Fruit fly (Drosophila melanogaster): ENCODE measurements around the gene CG32576.

CG32576 gene

DNA sequence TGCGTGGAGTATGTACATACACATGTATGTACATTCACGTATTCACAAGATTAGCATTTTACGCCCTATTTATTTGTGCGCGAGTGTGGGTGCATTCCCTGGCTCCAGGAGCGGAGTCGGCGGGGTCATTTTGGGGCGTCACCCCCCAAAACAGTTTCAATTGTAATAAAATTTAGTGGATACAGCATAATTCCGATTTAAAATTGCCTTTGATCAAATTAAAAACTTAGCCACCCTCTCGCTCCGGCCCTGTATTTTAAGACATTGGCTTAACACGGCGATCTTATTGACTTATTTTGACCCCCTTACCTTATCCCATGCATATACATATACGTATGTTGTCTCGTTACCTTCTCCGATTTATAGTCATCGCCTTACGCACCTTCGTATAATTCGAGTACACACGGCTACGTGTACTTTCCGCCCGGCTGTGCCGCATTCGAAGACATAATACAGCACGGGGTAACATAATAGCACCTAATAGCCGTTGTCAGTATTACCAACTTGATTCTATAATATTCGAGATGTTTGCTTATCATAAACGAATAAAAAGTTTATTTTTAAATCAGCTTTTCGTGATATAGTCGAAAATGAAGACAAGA, 8.9 kb downstream of the CG32576 start (continued):
- TF ChIP-seq CG10654 (GFP tag; optimal IDR thresholded peaks at IDR 0.05) (peak; percentile 73), Adf1 (GFP tag; IDR thresholded peaks at IDR 0.05) (peak; percentile 31; the same call in 1 of the 2 replicates), cg (GFP tag; optimal IDR thresholded peaks at IDR 0.05) (no peak), CG14050 (GFP tag; IDR thresholded peaks at IDR 0.05) (peak; percentile 87), z (GFP tag; IDR thresholded peaks at IDR 0.05) (no peak), fd3F (GFP tag; optimal IDR thresholded peaks at IDR 0.05) (peak; percentile 52), tgo (GFP tag; IDR thresholded peaks at IDR 0.05) (peak; percentile 84), sens (GFP tag) (peak; percentile 99), Fer2 (tag; optimal IDR thresholded peaks at IDR 0.05) (peak; percentile 29), CTCF (GFP tag; optimal IDR thresholded peaks at IDR 0.05) (peak; percentile 48), grn (GFP tag; optimal IDR thresholded peaks at IDR 0.05) (no peak), CG5245 (GFP tag; optimal IDR thresholded peaks at IDR 0.05) (peak; percentile 76), CG1602 (GFP tag; optimal IDR thresholded peaks at IDR 0.05) (peak; percentile 69), sens-2 (GFP tag; IDR thresholded peaks at IDR 0.05) (peak; percentile 63; the same call in 1 of the 2 replicates), CG9609 (GFP tag; optimal IDR thresholded peaks at IDR 0.05) (peak; percentile 81), twi (tag; optimal IDR thresholded peaks at IDR 0.05) (peak; percentile 19), slbo (GFP tag; IDR thresholded peaks at IDR 0.05) (peak; percentile 94), aop (GFP tag; IDR thresholded peaks at IDR 0.05) (no peak), Pdp1 (GFP tag; optimal IDR thresholded peaks at IDR 0.05) (peak; percentile 74 to 94), CG17568 (GFP tag; optimal IDR thresholded peaks at IDR 0.05) (no peak), cwo (GFP tag; optimal IDR thresholded peaks at IDR 0.05) (peak; percentile 57), CG1647 (GFP tag; optimal IDR thresholded peaks at IDR 0.05) (peak; percentile 64), Hand (GFP tag; optimal IDR thresholded peaks at IDR 0.05) (no peak), CG2712 (tag; optimal IDR thresholded peaks at IDR 0.05) (peak; percentile 75), CG10462 (GFP tag; optimal IDR thresholded peaks at IDR 0.05) (peak; percentile 68), nom (GFP tag; optimal IDR thresholded peaks at IDR 0.05) (peak; percentile 75), jumu (GFP tag; optimal IDR thresholded peaks at IDR 0.05) (peak; percentile 93), CG11696 (GFP tag; IDR thresholded peaks at IDR 0.05) (peak; percentile 79), danr (GFP tag; IDR thresholded peaks at IDR 0.05) (peak; percentile 84), so (GFP tag; IDR thresholded peaks at IDR 0.05) (peak; percentile 75), sima (GFP tag; optimal IDR thresholded peaks at IDR 0.05) (no peak), odd (GFP tag; optimal IDR thresholded peaks at IDR 0.05) (no peak), CG12942 (GFP tag; optimal IDR thresholded peaks at IDR 0.05) (peak; percentile 65), dm (GFP tag; optimal IDR thresholded peaks at IDR 0.05) (peak; percentile 43), dimm (GFP tag; IDR thresholded peaks at IDR 0.05) (no peak), Abd-B (GFP tag; optimal IDR thresholded peaks at IDR 0.05) (peak; percentile 81), Antp (GFP tag; optimal IDR thresholded peaks at IDR 0.05) (peak; percentile 95), Dref (GFP tag; IDR thresholded peaks at IDR 0.05) (no peak)

DNA sequence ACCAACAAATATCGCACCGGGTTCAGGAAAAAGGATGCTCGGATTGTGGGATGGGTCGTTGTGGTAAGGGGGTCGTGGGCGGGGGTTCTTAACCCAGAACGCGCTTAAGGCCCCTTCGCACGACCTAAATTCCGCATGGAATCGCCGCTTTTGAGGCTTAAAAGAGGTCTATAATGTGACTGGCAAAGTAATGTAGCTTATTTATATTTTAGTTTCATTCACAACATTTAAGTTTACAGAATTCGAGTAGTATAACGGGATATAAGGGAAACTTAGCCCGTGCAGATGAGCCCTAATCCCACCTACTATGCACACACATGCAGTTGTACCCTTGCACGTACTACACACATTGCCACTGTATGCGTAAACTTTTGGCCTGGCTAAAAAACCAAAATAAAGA, 9.6 kb downstream of the CG32576 start:
- TF ChIP-seq Kr (GFP tag; optimal IDR thresholded peaks at IDR 0.05) (peak; percentile 38), grau (tag; optimal IDR thresholded peaks at IDR 0.05) (peak; percentile 84), Usf (GFP tag; optimal IDR thresholded peaks at IDR 0.05) (peak; percentile 71), Blimp-1 (GFP tag; optimal IDR thresholded peaks at IDR 0.05) (peak; percentile 87), Fer3 (tag; optimal IDR thresholded peaks at IDR 0.05) (peak; percentile 76), fd96Cb (tag; optimal IDR thresholded peaks at IDR 0.05) (peak; percentile 80), tio (GFP tag; optimal IDR thresholded peaks at IDR 0.05) (no peak), fd3F (GFP tag; optimal IDR thresholded peaks at IDR 0.05) (peak; percentile 72), CG3838 (GFP tag; optimal IDR thresholded peaks at IDR 0.05) (peak; percentile 12), crp (GFP tag; optimal IDR thresholded peaks at IDR 0.05) (peak in 1 of 2 experiments; percentile 35), CG10462 (GFP tag; optimal IDR thresholded peaks at IDR 0.05) (peak; percentile 39), fd102C (GFP tag; optimal IDR thresholded peaks at IDR 0.05) (peak; percentile 79), pita (GFP tag; optimal IDR thresholded peaks at IDR 0.05) (no peak), ERR (GFP tag; optimal IDR thresholded peaks at IDR 0.05) (no peak), row (GFP tag; IDR thresholded peaks at IDR 0.05) (peak; percentile 87), unc-4 (GFP tag; IDR thresholded peaks at IDR 0.05; ENCODE audit: partially characterized antibody) (no peak), pum (GFP tag; optimal IDR thresholded peaks at IDR 0.05) (peak; percentile 16)
